Worm (Caenorhabditis elegans) whole organism, L1 larva: Measurements from ENCODE around the gene enu-3.1.

ENCODE experiments used
- C04F5.9 ChIP-seq: sonication (generic microtip); optimal IDR thresholded peaks from 2 replicates; lab custom pipeline; 2016; ENCODE audit warnings: missing genetic modification characterization, missing compliant biosample characterization
- C16A3.4 ChIP-seq: fragments of 150-350 bp; optimal IDR thresholded peaks from 2 replicates; lab custom pipeline; 2014; ENCODE audit warnings: missing biosample characterization, missing genetic modification characterization
- Y116A8C.19 ChIP-seq: sonication (generic microtip); optimal IDR thresholded peaks from 2 replicates; lab custom pipeline; 2016; ENCODE audit warnings: missing compliant biosample characterization, missing genetic modification characterization, borderline replicate concordance
- aha-1 ChIP-seq: fragments of 150-350 bp; optimal IDR thresholded peaks from 2 replicates; lab custom pipeline; 2014; ENCODE audit warnings: missing biosample characterization, missing genetic modification characterization
- alr-1 ChIP-seq: fragments of 200-800 bp; sonication (Bioruptor generic); optimal IDR thresholded peaks from 2 replicates; lab custom pipeline; 2018; ENCODE audit warnings: borderline replicate concordance, mild to moderate bottlenecking, missing genetic modification characterization, missing compliant biosample characterization
- aly-2 ChIP-seq: fragments of 150-350 bp; optimal IDR thresholded peaks from 2 replicates; lab custom pipeline; 2014; ENCODE audit warnings: missing biosample characterization, missing genetic modification characterization
- ama-1 ChIP-seq: fragments of 150-350 bp; optimal IDR thresholded peaks from 2 replicates; lab custom pipeline; 2014
- blmp-1 ChIP-seq: fragments of 150-350 bp; optimal IDR thresholded peaks from 2 replicates; lab custom pipeline; 2014; ENCODE audit warnings: missing biosample characterization, missing genetic modification characterization
- ceh-63 ChIP-seq: fragments of 200-800 bp; sonication (Bioruptor generic); optimal IDR thresholded peaks from 2 replicates; lab custom pipeline; 2018; ENCODE audit warnings: mild to moderate bottlenecking, missing genetic modification characterization, missing compliant biosample characterization
- ceh-8 ChIP-seq: fragments of 200-800 bp; sonication (Bioruptor generic); optimal IDR thresholded peaks from 2 replicates; lab custom pipeline; 2018; ENCODE audit warnings: mild to moderate bottlenecking, missing genetic modification characterization, moderate library complexity, missing compliant biosample characterization
- ceh-82 ChIP-seq, 3 experiments: fragments of 150-350 bp in 1 of 3; sonication (generic microtip) in 2 of 3; optimal IDR thresholded peaks; 2 replicates each; lab custom pipeline; 2014 to 2017; ENCODE audit warnings: missing biosample characterization in 3 of 3, missing genetic modification characterization in 3 of 3
- ceh-90 ChIP-seq: sonication (generic microtip); optimal IDR thresholded peaks from 2 replicates; lab custom pipeline; 2016; ENCODE audit warnings: missing genetic modification characterization, missing compliant biosample characterization
- dpl-1 ChIP-seq, 3 experiments: fragments of 150-350 bp in 2 of 3; sonication (generic microtip) in 1 of 3; optimal IDR thresholded peaks; 2 replicates each; lab custom pipeline; 2014 to 2017; ENCODE audit warnings: missing biosample characterization in 3 of 3, missing genetic modification characterization in 3 of 3, missing genetic modification reagents in 3 of 3
- efl-3 ChIP-seq: fragments of 200-800 bp; sonication (Bioruptor generic); optimal IDR thresholded peaks from 2 replicates; lab custom pipeline; 2018; ENCODE audit warnings: mild to moderate bottlenecking, missing genetic modification characterization, missing compliant biosample characterization
- egl-13 ChIP-seq: sonication (generic microtip); optimal IDR thresholded peaks from 2 replicates; lab custom pipeline; 2016; ENCODE audit warnings: missing genotype, missing genetic modification reagents, missing genetic modification characterization, missing compliant biosample characterization
- egl-27 ChIP-seq, 2 experiments: fragments of 150-350 bp in 1 of 2; sonication (generic microtip); optimal IDR thresholded peaks; 3 replicates each; lab custom pipeline; 2017 to 2018; ENCODE audit warnings: missing biosample characterization in 2 of 2, missing genetic modification characterization in 2 of 2, missing genetic modification reagents in 2 of 2
- elt-2 ChIP-seq: sonication (generic microtip); optimal IDR thresholded peaks from 2 replicates; lab custom pipeline; 2016; ENCODE audit warnings: missing genetic modification characterization, mild to moderate bottlenecking, inconsistent platforms, missing compliant biosample characterization, missing genetic modification reagents
- elt-3 ChIP-seq, 6 experiments: fragments of 150-350 bp in 1 of 6; sonication (generic microtip); optimal IDR thresholded peaks; 2 replicates each; lab custom pipeline; 2017 to 2018; ENCODE audit warnings: missing biosample characterization in 6 of 6, missing genetic modification characterization in 6 of 6, inconsistent platforms in 1 of 6
- ets-5 ChIP-seq: fragments of 200-800 bp; sonication (Bioruptor generic); IDR thresholded peaks from 2 replicates; pipeline ENCODE4 v1.3.6; 2022; ENCODE audit warnings: missing genetic modification characterization, missing compliant biosample characterization
- fkh-4 ChIP-seq: sonication (generic microtip); optimal IDR thresholded peaks from 2 replicates; lab custom pipeline; 2016; ENCODE audit warnings: missing compliant biosample characterization, missing genetic modification characterization, borderline replicate concordance
- fos-1 ChIP-seq: fragments of 150-350 bp; optimal IDR thresholded peaks from 2 replicates; lab custom pipeline; 2014; ENCODE audit warnings: missing biosample characterization, missing genetic modification characterization
- hlh-17 ChIP-seq: fragments of 200-800 bp; sonication (Bioruptor generic); optimal IDR thresholded peaks from 2 replicates; lab custom pipeline; 2018; ENCODE audit warnings: missing genetic modification characterization, mild to moderate bottlenecking, missing compliant biosample characterization, moderate library complexity, borderline replicate concordance
- lin-14 ChIP-seq: fragments of 200-800 bp; sonication (Bioruptor generic); optimal IDR thresholded peaks from 2 replicates; lab custom pipeline; 2018; ENCODE audit warnings: mild to moderate bottlenecking, missing genetic modification characterization, moderate library complexity, missing compliant biosample characterization
- lin-15B ChIP-seq: fragments of 150-350 bp; sonication (generic microtip); optimal IDR thresholded peaks from 3 replicates; lab custom pipeline; 2014; ENCODE audit warnings: missing biosample characterization, missing genetic modification characterization
- lin-39 ChIP-seq: fragments of 150-350 bp; optimal IDR thresholded peaks from 2 replicates; lab custom pipeline; 2014; ENCODE audit warnings: missing biosample characterization, missing genetic modification reagents, missing genetic modification characterization
- lir-3 ChIP-seq: sonication (generic microtip); optimal IDR thresholded peaks from 2 replicates; lab custom pipeline; 2016; ENCODE audit warnings: mild to moderate bottlenecking, missing genetic modification characterization, moderate library complexity, missing compliant biosample characterization; ENCODE audit not compliant: poor library complexity
- mdl-1 ChIP-seq, 2 experiments: fragments of 150-350 bp; optimal IDR thresholded peaks; 2 replicates each; lab custom pipeline; 2014 to 2017; ENCODE audit warnings: missing biosample characterization in 2 of 2, missing genetic modification characterization in 2 of 2, inconsistent platforms in 1 of 2
- mef-2 ChIP-seq: fragments of 150-350 bp; optimal IDR thresholded peaks from 2 replicates; lab custom pipeline; 2014; ENCODE audit warnings: missing biosample characterization, missing genetic modification characterization
- mep-1 ChIP-seq: fragments of 150-350 bp; optimal IDR thresholded peaks from 2 replicates; lab custom pipeline; 2014; ENCODE audit warnings: missing biosample characterization, missing genetic modification characterization
- nhr-11 ChIP-seq: fragments of 150-350 bp; optimal IDR thresholded peaks from 2 replicates; lab custom pipeline; 2014; ENCODE audit warnings: missing biosample characterization, missing genetic modification characterization
- nhr-12 ChIP-seq: sonication (generic microtip); optimal IDR thresholded peaks from 2 replicates; lab custom pipeline; 2017; ENCODE audit warnings: missing biosample characterization, missing genetic modification characterization
- nhr-47 ChIP-seq: sonication (generic microtip); optimal IDR thresholded peaks from 2 replicates; lab custom pipeline; 2016; ENCODE audit warnings: mild to moderate bottlenecking, missing genetic modification characterization, moderate library complexity, missing compliant biosample characterization
- nhr-77 ChIP-seq: fragments of 150-350 bp; optimal IDR thresholded peaks from 2 replicates; lab custom pipeline; 2014; ENCODE audit warnings: missing biosample characterization, missing genetic modification characterization
- nhr-84 ChIP-seq: sonication (generic microtip); optimal IDR thresholded peaks from 2 replicates; lab custom pipeline; 2017; ENCODE audit warnings: missing biosample characterization, missing genetic modification characterization
- nhr-85 ChIP-seq: sonication (generic microtip); peaks from one replicate; lab custom pipeline; 2016; ENCODE audit warnings: missing genetic modification characterization, inconsistent platforms, missing compliant biosample characterization
- nhr-90 ChIP-seq: sonication (generic microtip); optimal IDR thresholded peaks from 2 replicates; lab custom pipeline; 2016; ENCODE audit warnings: mild to moderate bottlenecking, missing genetic modification characterization, missing compliant biosample characterization; ENCODE audit not compliant: poor library complexity
- pag-3 ChIP-seq: sonication (generic microtip); optimal IDR thresholded peaks from 2 replicates; lab custom pipeline; 2017; ENCODE audit warnings: missing genetic modification characterization, mild to moderate bottlenecking, missing compliant biosample characterization, antibody characterized with exemption, borderline replicate concordance; ENCODE audit not compliant: insufficient read depth
- pax-3 ChIP-seq: fragments of 200-800 bp; sonication (Bioruptor generic); optimal IDR thresholded peaks from 2 replicates; lab custom pipeline; 2018; ENCODE audit warnings: mild to moderate bottlenecking, missing genetic modification characterization, moderate library complexity, missing compliant biosample characterization
- pqm-1 ChIP-seq: sonication (generic microtip); optimal IDR thresholded peaks from 3 replicates; lab custom pipeline; 2017; ENCODE audit warnings: missing biosample characterization, missing genetic modification characterization
- snpc-4 ChIP-seq: fragments of 150-350 bp; optimal IDR thresholded peaks from 2 replicates; lab custom pipeline; 2014; ENCODE audit warnings: missing biosample characterization, missing genetic modification characterization
- sptf-1 ChIP-seq: fragments of 150-350 bp; optimal IDR thresholded peaks from 2 replicates; lab custom pipeline; 2014; ENCODE audit warnings: missing biosample characterization, missing genetic modification characterization
- swsn-7 ChIP-seq: sonication (generic microtip); optimal IDR thresholded peaks from 2 replicates; lab custom pipeline; 2016; ENCODE audit warnings: missing genetic modification characterization, missing compliant biosample characterization
- unc-130 ChIP-seq: fragments of 150-350 bp; optimal IDR thresholded peaks from 2 replicates; lab custom pipeline; 2017; ENCODE audit warnings: missing biosample characterization, missing genetic modification characterization, inconsistent platforms
- unc-86 ChIP-seq: sonication (generic microtip); optimal IDR thresholded peaks from 2 replicates; lab custom pipeline; 2016; ENCODE audit warnings: missing genetic modification characterization, missing compliant biosample characterization
- vab-15 ChIP-seq: sonication (generic microtip); optimal IDR thresholded peaks from 2 replicates; lab custom pipeline; 2017; ENCODE audit warnings: missing genotype, mild to moderate bottlenecking, missing genetic modification characterization, missing compliant biosample characterization
- xbp-1 ChIP-seq: sonication (generic microtip); optimal IDR thresholded peaks from 2 replicates; lab custom pipeline; 2016; ENCODE audit warnings: missing genetic modification characterization, missing compliant biosample characterization
- zag-1 ChIP-seq: fragments of 150-350 bp; optimal IDR thresholded peaks from 2 replicates; lab custom pipeline; 2014; ENCODE audit warnings: missing biosample characterization, missing genetic modification characterization
- zip-4 ChIP-seq: fragments of 200-800 bp; sonication (Bioruptor generic); optimal IDR thresholded peaks from 2 replicates; lab custom pipeline; 2018; ENCODE audit warnings: mild to moderate bottlenecking, missing genetic modification characterization, moderate library complexity, missing compliant biosample characterization
- ztf-11 ChIP-seq, 2 experiments: sonication (generic microtip); optimal IDR thresholded peaks; 2 replicates each; lab custom pipeline; 2016 to 2017; ENCODE audit warnings: missing genetic modification characterization in 2 of 2, missing biosample characterization in 1 of 2, missing compliant biosample characterization in 1 of 2

Gene enu-3.1

ce11 chrIII:10407198-10407663 is 28.8 kb upstream of the enu-3.1 start, which contains the start of gene hat-1 (continued):
- peak in 3 of 6 experiments; percentile 71 to 95 (median 91) for TF ChIP-seq elt-3 (tag; optimal IDR thresholded peaks at IDR 0.05; lab: Kevin White, UChicago)
- no peak for TF ChIP-seq vab-15 (tag; lab: Kevin White, UChicago)
- TF ChIP-seq pqm-1: no peak
- TF ChIP-seq ceh-82 (tag; optimal IDR thresholded peaks at IDR 0.05; lab: Kevin White, UChicago): peak; percentile 95 to 97 (median 96)
- no peak for TF ChIP-seq nhr-84 (tag; lab: Kevin White, UChicago)
- peak in 1 of 2 experiments; percentile 80 for TF ChIP-seq ztf-11 (tag; optimal IDR thresholded peaks at IDR 0.05; lab: Kevin White, UChicago)
- peak; percentile 92 for TF ChIP-seq egl-13 (tag; lab: Kevin White, UChicago)
- no peak for TF ChIP-seq nhr-12 (tag; lab: Kevin White, UChicago)
- no peak for TF ChIP-seq ama-1 (lab: Kevin White, UChicago)
- peak; percentile 94 for TF ChIP-seq pax-3 (tag; lab: Kevin White, UChicago)
- TF ChIP-seq nhr-77: peak; percentile 91
- TF ChIP-seq pag-3 (tag; lab: Kevin White, UChicago): peak; percentile 57
- peak in 1 of 2 experiments; percentile 7 for TF ChIP-seq egl-27 (tag; optimal IDR thresholded peaks at IDR 0.05; lab: Kevin White, UChicago)
- TF ChIP-seq hlh-17: no peak
- TF ChIP-seq fkh-4: peak; percentile 76
- no peak for TF ChIP-seq alr-1 (tag; lab: Kevin White, UChicago)
- peak; percentile 60 for TF ChIP-seq ceh-90 (tag; lab: Kevin White, UChicago)
- TF ChIP-seq aha-1 (tag; lab: Kevin White, UChicago): peak; percentile 86
- peak; percentile 98 for TF ChIP-seq nhr-47
- TF ChIP-seq blmp-1: peak; percentile 82
- no peak for TF ChIP-seq sptf-1 (tag; lab: Kevin White, UChicago)
- TF ChIP-seq fos-1 (tag; lab: Kevin White, UChicago): peak; percentile 92
- TF ChIP-seq mep-1 (tag; lab: Kevin White, UChicago): peak; percentile 95
- TF ChIP-seq nhr-90 (tag; lab: Kevin White, UChicago): peak; percentile 96
- TF ChIP-seq C16A3.4 (tag; lab: Kevin White, UChicago): peak; percentile 88
- peak; percentile 95 for TF ChIP-seq lin-39 (tag; lab: Kevin White, UChicago)
- TF ChIP-seq ets-5 (GFP tag; lab: Robert Waterston, UW): no peak
- peak; percentile 88 for TF ChIP-seq ceh-8
- TF ChIP-seq unc-86: peak; percentile 98
- no peak for TF ChIP-seq lir-3 (tag; lab: Kevin White, UChicago)
- peak; percentile 94 for TF ChIP-seq C04F5.9
- peak; percentile 85 for TF ChIP-seq elt-2 (tag; lab: Kevin White, UChicago)
- peak; percentile 98 for TF ChIP-seq lin-14 (GFP tag; lab: Kevin White, UChicago)
- TF ChIP-seq nhr-11 (tag; lab: Kevin White, UChicago): peak; percentile 91
- peak; percentile 99 for TF ChIP-seq nhr-85
- TF ChIP-seq xbp-1: peak; percentile 97
- peak; percentile 92 to 95 (median 94) for TF ChIP-seq dpl-1 (GFP tag; optimal IDR thresholded peaks at IDR 0.05; lab: Kevin White, UChicago)
- peak; percentile 71 for TF ChIP-seq aly-2
- TF ChIP-seq swsn-7 (tag; lab: Kevin White, UChicago): peak; percentile 97
- TF ChIP-seq Y116A8C.19 (tag; lab: Kevin White, UChicago): no peak
- peak; percentile 83 for TF ChIP-seq snpc-4
- TF ChIP-seq lin-15B (tag; lab: Kevin White, UChicago): peak; percentile 91
- no peak for TF ChIP-seq zag-1
- TF ChIP-seq unc-130 (tag; lab: Kevin White, UChicago): peak; percentile 78
- no peak for TF ChIP-seq ceh-63 (GFP tag; lab: Kevin White, UChicago)
- TF ChIP-seq efl-3 (GFP tag; lab: Kevin White, UChicago): peak; percentile 54
- TF ChIP-seq mdl-1 (tag; optimal IDR thresholded peaks at IDR 0.05; lab: Kevin White, UChicago): peak in 1 of 2 experiments; percentile 85
- peak; percentile 82 for TF ChIP-seq mef-2 (tag; lab: Kevin White, UChicago)
- TF ChIP-seq zip-4 (GFP tag; lab: Kevin White, UChicago): peak; percentile 99
